Fruit fly (Drosophila melanogaster) whole organism, embryonic: Measurements from ENCODE around the gene CG2854.

Source experiments
- Atf6 ChIP-seq: fragments of 200-800 bp; sonication (Bioruptor generic); IDR thresholded peaks from 2 replicates; pipeline ENCODE4 v1.3.6; 2022; ENCODE audit warnings: missing biosample characterization, missing genetic modification characterization
- CG13287 ChIP-seq: fragments of 200-800 bp; sonication (Bioruptor generic); IDR thresholded peaks from 2 replicates; pipeline ENCODE4 v1.3.6; 2022; ENCODE audit warnings: missing biosample characterization, missing genetic modification characterization; ENCODE audit not compliant: partially characterized antibody
- CG15073 ChIP-seq: fragments of 200-800 bp; sonication (Bioruptor generic); optimal IDR thresholded peaks from 2 replicates; lab custom pipeline; 2016; ENCODE audit warnings: missing biosample characterization, missing genetic modification characterization
- CG15269 ChIP-seq: fragments of 200-800 bp; sonication (Bioruptor generic); optimal IDR thresholded peaks from 2 replicates; lab custom pipeline; 2018; ENCODE audit warnings: missing biosample characterization, mild to moderate bottlenecking, missing genetic modification characterization, moderate library complexity
- CG17612 ChIP-seq: fragments of 200-800 bp; sonication (Bioruptor generic); IDR thresholded peaks from 2 replicates; pipeline ENCODE4 v1.3.6; 2022; ENCODE audit warnings: missing biosample characterization, missing genetic modification characterization
- CG2712 ChIP-seq: fragments of 200-800 bp; optimal IDR thresholded peaks from 3 replicates; lab custom pipeline; 2019; ENCODE audit warnings: missing biosample characterization, mild to moderate bottlenecking, missing genetic modification characterization, moderate library complexity
- CG31224 ChIP-seq: fragments of 200-800 bp; sonication (Bioruptor generic); IDR thresholded peaks from 2 replicates; pipeline ENCODE4 v1.3.6; 2022; ENCODE audit warnings: missing biosample characterization, missing genetic modification characterization
- CG32532 ChIP-seq: fragments of 200-800 bp; sonication (Bioruptor generic); IDR thresholded peaks from 2 replicates; pipeline ENCODE4 v1.3.6; 2022; ENCODE audit warnings: missing biosample characterization, missing genetic modification characterization
- CG3726 ChIP-seq: fragments of 200-800 bp; sonication (Bioruptor generic); IDR thresholded peaks from 3 replicates; pipeline ENCODE4, ENCODE4 v1.3.6; 2022; ENCODE audit warnings: missing biosample characterization, missing genetic modification characterization
- CG3847 ChIP-seq: fragments of 200-800 bp; sonication (Bioruptor generic); IDR thresholded peaks from 2 replicates; pipeline ENCODE4 v1.3.6; 2022; ENCODE audit warnings: missing biosample characterization, missing genetic modification characterization
- CG6654 ChIP-seq: fragments of 200-800 bp; sonication (Bioruptor generic); optimal IDR thresholded peaks from 2 replicates; lab custom pipeline; 2017; ENCODE audit warnings: missing biosample characterization, mild to moderate bottlenecking, missing genetic modification characterization
- CG8290 ChIP-seq, 3 experiments: fragments of 200-800 bp; sonication (Bioruptor generic); optimal IDR thresholded peaks; 2 replicates each; lab custom pipeline; 2016 to 2019; ENCODE audit warnings: missing biosample characterization in 3 of 3, missing genetic modification characterization in 3 of 3, mild to moderate bottlenecking in 2 of 3, moderate library complexity in 1 of 3
- D ChIP-seq, 2 experiments: fragments of 200-800 bp in 1 of 2; fragments of >200 bp in 1 of 2; sonication (Bioruptor generic) in 1 of 2; optimal IDR thresholded peaks; 2 replicates in 1 of 2; 3 replicates in 1 of 2; lab custom pipeline; 2017; ENCODE audit warnings: mild to moderate bottlenecking in 1 of 2, missing biosample characterization in 1 of 2, missing genetic modification characterization in 1 of 2, missing genetic modification reagents in 1 of 2
- Dp ChIP-seq: fragments of 200-800 bp; sonication (Bioruptor generic); optimal IDR thresholded peaks from 2 replicates; lab custom pipeline; 2018; ENCODE audit warnings: missing biosample characterization, mild to moderate bottlenecking, missing genetic modification characterization, moderate library complexity
- Fer3 ChIP-seq: fragments of 200-800 bp; sonication (Bioruptor generic); optimal IDR thresholded peaks from 2 replicates; lab custom pipeline; 2018; ENCODE audit warnings: missing biosample characterization, mild to moderate bottlenecking, missing genetic modification characterization, moderate library complexity
- HLH3B ChIP-seq: fragments of 200-800 bp; sonication (Bioruptor generic); IDR thresholded peaks from 2 replicates; pipeline ENCODE4 v1.3.6; 2022; ENCODE audit warnings: missing biosample characterization, missing genetic modification characterization
- Hand ChIP-seq: fragments of 200-800 bp; sonication (Bioruptor generic); optimal IDR thresholded peaks from 2 replicates; lab custom pipeline; 2017; ENCODE audit warnings: mild to moderate bottlenecking, missing biosample characterization, missing genetic modification reagents, missing genetic modification characterization
- Kr ChIP-seq: fragments of 200-800 bp; sonication (Bioruptor generic); optimal IDR thresholded peaks from 2 replicates; lab custom pipeline; 2017; ENCODE audit warnings: missing biosample characterization, mild to moderate bottlenecking, missing genetic modification characterization
- MESR4 ChIP-seq: fragments of 200-800 bp; sonication (Bioruptor generic); optimal IDR thresholded peaks from 2 replicates; lab custom pipeline; 2018; ENCODE audit warnings: missing biosample characterization, mild to moderate bottlenecking, missing genetic modification characterization, moderate library complexity
- NC2β ChIP-seq: fragments of 200-800 bp; sonication (Bioruptor generic); optimal IDR thresholded peaks from 2 replicates; lab custom pipeline; 2016; ENCODE audit warnings: missing biosample characterization, missing genetic modification characterization
- PHDP ChIP-seq: fragments of 200-800 bp; sonication (Bioruptor generic); optimal IDR thresholded peaks from 3 replicates; lab custom pipeline; 2018; ENCODE audit warnings: missing biosample characterization, mild to moderate bottlenecking, missing genetic modification characterization, moderate library complexity
- Sry-β ChIP-seq: fragments of 200-800 bp; sonication (Bioruptor generic); optimal IDR thresholded peaks from 2 replicates; lab custom pipeline; 2018; ENCODE audit warnings: missing biosample characterization, mild to moderate bottlenecking, missing genetic modification characterization, moderate library complexity
- Taf1 ChIP-seq: fragments of 200-800 bp; sonication (Bioruptor generic); IDR thresholded peaks from 2 replicates; pipeline ENCODE4 v1.3.6; 2022; ENCODE audit warnings: missing biosample characterization, missing genetic modification characterization
- ac ChIP-seq: fragments of 200-800 bp; sonication (Bioruptor generic); optimal IDR thresholded peaks from 3 replicates; lab custom pipeline; 2017; ENCODE audit warnings: missing biosample characterization, mild to moderate bottlenecking, missing genetic modification characterization
- amos ChIP-seq: fragments of 200-800 bp; sonication (Bioruptor generic); IDR thresholded peaks from 2 replicates; pipeline ENCODE4 v1.3.6; 2022; ENCODE audit warnings: missing biosample characterization, missing genetic modification characterization; ENCODE audit not compliant: partially characterized antibody
- bigmax ChIP-seq: fragments of 200-800 bp; sonication (Bioruptor generic); optimal IDR thresholded peaks from 2 replicates; lab custom pipeline; 2018; ENCODE audit warnings: missing biosample characterization, mild to moderate bottlenecking, missing genetic modification characterization
- chm ChIP-seq: fragments of 200-800 bp; sonication (Bioruptor generic); IDR thresholded peaks from 2 replicates; pipeline ENCODE4 v1.3.6; 2022; ENCODE audit warnings: missing biosample characterization, missing genetic modification characterization
- corto ChIP-seq: fragments of 200-800 bp; sonication (Bioruptor generic); optimal IDR thresholded peaks from 2 replicates; lab custom pipeline; 2016; ENCODE audit warnings: missing biosample characterization, mild to moderate bottlenecking, missing genetic modification characterization, moderate library complexity
- dm ChIP-seq: fragments of 200-800 bp; sonication (Bioruptor generic); optimal IDR thresholded peaks from 3 replicates; lab custom pipeline; 2016; ENCODE audit warnings: missing biosample characterization, missing genetic modification characterization
- fd3F ChIP-seq: fragments of 200-800 bp; sonication (Bioruptor generic); optimal IDR thresholded peaks from 2 replicates; lab custom pipeline; 2018; ENCODE audit warnings: missing biosample characterization, mild to moderate bottlenecking, missing genetic modification characterization, moderate library complexity
- gcm ChIP-seq: fragments of 200-800 bp; sonication (Bioruptor generic); optimal IDR thresholded peaks from 2 replicates; lab custom pipeline; 2019; ENCODE audit warnings: missing biosample characterization, mild to moderate bottlenecking, missing genetic modification characterization, moderate library complexity
- grn ChIP-seq: fragments of 200-800 bp; sonication (Bioruptor generic); optimal IDR thresholded peaks from 3 replicates; lab custom pipeline; 2017; ENCODE audit warnings: missing biosample characterization, missing genetic modification characterization
- gro ChIP-seq: fragments of 200-800 bp; sonication (Bioruptor generic); optimal IDR thresholded peaks from 2 replicates; lab custom pipeline; 2016; ENCODE audit warnings: missing biosample characterization, missing genetic modification characterization
- gt ChIP-seq: fragments of 200-800 bp; sonication (Bioruptor generic); IDR thresholded peaks from 2 replicates; pipeline ENCODE4 v1.3.6; 2022; ENCODE audit warnings: missing biosample characterization, missing genetic modification characterization
- hkb ChIP-seq, 2 experiments: fragments of 200-800 bp in 1 of 2; fragments of >200 bp in 1 of 2; sonication (Bioruptor generic) in 1 of 2; IDR thresholded peaks in 1 of 2; optimal IDR thresholded peaks in 1 of 2; 2 replicates each; pipeline versions ENCODE4 v1.3.6 to Lab custom; 2017 to 2022; ENCODE audit warnings: missing biosample characterization in 1 of 2, missing genetic modification characterization in 1 of 2
- hth ChIP-seq: fragments of >200 bp; optimal IDR thresholded peaks from 2 replicates; lab custom pipeline; 2017; ENCODE audit warnings: inconsistent platforms
- jigr1 ChIP-seq: fragments of 200-800 bp; sonication (Bioruptor generic); IDR thresholded peaks from 3 replicates; pipeline ENCODE4 v1.3.6; 2022; ENCODE audit warnings: missing biosample characterization, missing genetic modification characterization
- lola ChIP-seq, 3 experiments: fragments of >200 bp in 2 of 3; fragments of 200-800 bp in 1 of 3; sonication (Bioruptor generic) in 1 of 3; optimal IDR thresholded peaks; 2 replicates each; lab custom pipeline; 2017 to 2019; ENCODE audit warnings: missing biosample characterization in 3 of 3, missing genetic modification characterization in 3 of 3, mild to moderate bottlenecking in 1 of 3, moderate library complexity in 1 of 3
- nau ChIP-seq: fragments of 200-800 bp; sonication (Bioruptor generic); optimal IDR thresholded peaks from 3 replicates; lab custom pipeline; 2017; ENCODE audit warnings: missing biosample characterization, mild to moderate bottlenecking, missing genetic modification characterization, missing genetic modification reagents
- oc ChIP-seq: fragments of 200-800 bp; sonication (Bioruptor generic); optimal IDR thresholded peaks from 2 replicates; lab custom pipeline; 2018; ENCODE audit warnings: missing biosample characterization, mild to moderate bottlenecking, missing genetic modification characterization, moderate library complexity
- peb ChIP-seq: fragments of 200-800 bp; sonication (Bioruptor generic); IDR thresholded peaks from 2 replicates; pipeline ENCODE4 v1.3.6; 2022; ENCODE audit warnings: missing biosample characterization, missing genetic modification characterization
- pita ChIP-seq: fragments of 200-800 bp; sonication (Bioruptor generic); optimal IDR thresholded peaks from 2 replicates; lab custom pipeline; 2017; ENCODE audit warnings: missing biosample characterization, mild to moderate bottlenecking, missing genetic modification characterization
- salm ChIP-seq: fragments of 200-800 bp; sonication (Bioruptor generic); optimal IDR thresholded peaks from 2 replicates; lab custom pipeline; 2018; ENCODE audit warnings: missing biosample characterization, mild to moderate bottlenecking, missing genetic modification characterization
- sens ChIP-seq: fragments of 200-800 bp; sonication (Bioruptor generic); peaks from one replicate; lab custom pipeline; 2016; ENCODE audit warnings: missing biosample characterization, missing genetic modification characterization
- sens-2 ChIP-seq: fragments of 200-800 bp; sonication (Bioruptor generic); IDR thresholded peaks from 2 replicates; pipeline ENCODE4 v1.3.6; 2022; ENCODE audit warnings: missing biosample characterization, missing genetic modification characterization
- sim ChIP-seq: fragments of 200-800 bp; sonication (Bioruptor generic); IDR thresholded peaks from 2 replicates; pipeline ENCODE4 v1.3.6; 2022; ENCODE audit warnings: missing biosample characterization, missing genetic modification characterization
- slou ChIP-seq: fragments of 200-800 bp; sonication (Bioruptor generic); optimal IDR thresholded peaks from 3 replicates; lab custom pipeline; 2016; ENCODE audit warnings: missing biosample characterization, missing genetic modification characterization
- sr ChIP-seq: fragments of 200-800 bp; sonication (Bioruptor generic); IDR thresholded peaks from 3 replicates; pipeline ENCODE4 v1.3.6; 2022; ENCODE audit warnings: missing biosample characterization, missing genetic modification characterization
- unpg ChIP-seq: fragments of 200-800 bp; sonication (Bioruptor generic); optimal IDR thresholded peaks from 3 replicates; lab custom pipeline; 2018; ENCODE audit warnings: missing biosample characterization, mild to moderate bottlenecking, missing genetic modification characterization, moderate library complexity
- yki ChIP-seq: fragments of >200 bp; optimal IDR thresholded peaks from 3 replicates; lab custom pipeline; 2018
- zf30C ChIP-seq: fragments of 200-800 bp; sonication (Bioruptor generic); optimal IDR thresholded peaks from 3 replicates; lab custom pipeline; 2018; ENCODE audit warnings: missing biosample characterization, mild to moderate bottlenecking, missing genetic modification characterization

The CG2854 gene

dm6 chrX:2365405-2365804 lies 38.5 kb downstream of the CG2854 start (continued):
- TF ChIP-seq lola (GFP tag; optimal IDR thresholded peaks at IDR 0.05; lab: Kevin White, UChicago) (no peak), HLH3B (peak; percentile 40; the same call in 1 of the 2 replicates), hkb (optimal IDR thresholded peaks at IDR 0.05; lab: Kevin White, UChicago) (no peak), hkb (GFP tag; IDR thresholded peaks at IDR 0.05; lab: Robert Waterston, UW) (no peak), CG8290 (GFP tag; optimal IDR thresholded peaks at IDR 0.05; lab: Kevin White, UChicago) (no peak), CG8290 (tag; optimal IDR thresholded peaks at IDR 0.05; lab: Kevin White, UChicago) (no peak), NC2β (GFP tag; lab: Kevin White, UChicago) (no peak), yki (no peak), chm (GFP tag; lab: Robert Waterston, UW) (no peak), gt (GFP tag; lab: Robert Waterston, UW) (no peak), corto (no peak), CG15073 (GFP tag; lab: Kevin White, UChicago) (no peak), CG32532 (no peak), fd3F (GFP tag; lab: Kevin White, UChicago) (no peak), ac (no peak), peb (GFP tag; lab: Robert Waterston, UW) (no peak), slou (GFP tag; lab: Kevin White, UChicago) (no peak), oc (tag; lab: Kevin White, UChicago) (no peak), Sry-β (GFP tag; lab: Kevin White, UChicago) (no peak), salm (tag; lab: Kevin White, UChicago) (no peak), zf30C (GFP tag; lab: Kevin White, UChicago) (no peak), sens (GFP tag; lab: Kevin White, UChicago) (peak; percentile 79), Fer3 (no peak), Hand (GFP tag; lab: Kevin White, UChicago) (no peak), sim (GFP tag; lab: Robert Waterston, UW) (no peak), nau (GFP tag; lab: Kevin White, UChicago) (no peak), D (optimal IDR thresholded peaks at IDR 0.05; lab: Kevin White, UChicago) (no peak), D (GFP tag; optimal IDR thresholded peaks at IDR 0.05; lab: Kevin White, UChicago) (no peak), bigmax (GFP tag; lab: Kevin White, UChicago) (no peak), CG13287 (GFP tag; lab: Robert Waterston, UW) (no peak), CG15269 (tag; lab: Kevin White, UChicago) (peak; percentile 30), Kr (GFP tag; lab: Kevin White, UChicago) (no peak), CG3726 (GFP tag; lab: Robert Waterston, UW) (no peak), Atf6 (GFP tag; lab: Robert Waterston, UW) (no peak), amos (GFP tag; lab: Robert Waterston, UW) (no peak), CG6654 (GFP tag; lab: Kevin White, UChicago) (no peak), sens-2 (no peak), Taf1 (GFP tag; lab: Robert Waterston, UW) (no peak), CG3847 (no peak), gro (GFP tag; lab: Kevin White, UChicago) (no peak), hth (lab: Kevin White, UChicago) (no peak), dm (no peak), PHDP (tag; lab: Kevin White, UChicago) (peak; percentile 4), pita (no peak), grn (GFP tag; lab: Kevin White, UChicago) (no peak), CG17612 (GFP tag; lab: Robert Waterston, UW) (no peak), CG31224 (GFP tag; lab: Robert Waterston, UW) (no peak), sr (GFP tag; lab: Robert Waterston, UW) (no peak), gcm (no peak), MESR4 (GFP tag; lab: Kevin White, UChicago) (no peak), CG2712 (tag; lab: Kevin White, UChicago) (peak; percentile 47), Dp (GFP tag; lab: Kevin White, UChicago) (no peak), jigr1 (GFP tag; lab: Robert Waterston, UW) (no peak), unpg (GFP tag; lab: Kevin White, UChicago) (peak; percentile 25)
